Worm (Caenorhabditis elegans) whole organism, L4/young adult: Measurements from ENCODE around the gene Y50D7A.3.

ENCODE experiments used
- W03F9.2 ChIP-seq: fragments of 150-350 bp; optimal IDR thresholded peaks from 2 replicates; lab custom pipeline; 2014; ENCODE audit warnings: missing biosample characterization, missing genetic modification characterization
- dao-5 ChIP-seq: sonication (generic microtip); optimal IDR thresholded peaks from 2 replicates; lab custom pipeline; 2016; ENCODE audit warnings: missing genotype, missing genetic modification characterization, moderate library complexity, missing compliant biosample characterization
- him-1 ChIP-seq: sonication (generic microtip); optimal IDR thresholded peaks from 2 replicates; lab custom pipeline; 2016; ENCODE audit warnings: missing genotype, missing genetic modification reagents, missing genetic modification characterization, missing compliant biosample characterization

Gene Y50D7A.3

DNA sequence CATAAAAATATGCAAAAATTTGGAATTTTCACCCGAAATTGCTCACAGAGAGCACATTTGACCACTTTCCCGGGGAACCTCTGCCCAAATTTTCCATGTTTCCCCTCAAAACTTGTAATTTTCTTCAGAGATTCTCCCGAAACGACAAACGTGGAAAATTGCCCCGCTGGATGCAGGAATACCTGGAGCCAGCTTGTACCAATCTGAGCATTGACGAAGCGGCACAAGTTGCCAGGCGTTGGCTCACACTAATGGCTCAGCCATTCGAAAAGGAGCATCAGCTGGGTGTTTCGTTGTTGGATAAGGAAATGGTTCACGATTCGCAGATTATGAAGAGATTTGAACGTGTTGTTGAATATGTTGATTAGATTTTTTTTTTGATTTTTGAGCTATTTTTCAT is 28.2 kb downstream of the Y50D7A.3 start:
- TF ChIP-seq W03F9.2 (tag; lab: Kevin White, UChicago): no peak

DNA sequence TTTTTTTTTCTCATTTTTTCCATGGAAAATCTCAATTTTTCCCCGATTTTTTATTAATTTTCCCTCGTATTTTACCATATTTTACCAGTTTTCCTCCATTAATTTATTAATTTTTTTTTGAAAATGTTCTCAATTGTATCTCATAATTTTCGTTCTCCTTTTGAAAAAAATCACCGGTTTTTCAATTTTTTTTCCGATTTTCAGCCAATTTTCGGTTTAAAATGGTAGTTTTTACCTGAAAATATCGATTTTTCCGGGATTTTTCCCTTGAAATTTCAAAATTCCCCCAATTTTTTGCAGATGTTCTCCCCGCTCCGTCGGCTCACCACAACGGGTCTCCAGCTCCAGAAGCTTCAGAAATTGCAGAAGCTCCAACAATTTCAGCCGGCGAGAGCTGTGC is 29.5 kb downstream of the Y50D7A.3 start, which contains the start of gene taco-1:
Gene taco-1, plus strand, starts transcription at position 301 of the 400 bp plus-strand sequence.
- TF ChIP-seq him-1 (no peak), W03F9.2 (tag; lab: Kevin White, UChicago) (no peak), dao-5 (tag; lab: Kevin White, UChicago) (no peak)

DNA sequence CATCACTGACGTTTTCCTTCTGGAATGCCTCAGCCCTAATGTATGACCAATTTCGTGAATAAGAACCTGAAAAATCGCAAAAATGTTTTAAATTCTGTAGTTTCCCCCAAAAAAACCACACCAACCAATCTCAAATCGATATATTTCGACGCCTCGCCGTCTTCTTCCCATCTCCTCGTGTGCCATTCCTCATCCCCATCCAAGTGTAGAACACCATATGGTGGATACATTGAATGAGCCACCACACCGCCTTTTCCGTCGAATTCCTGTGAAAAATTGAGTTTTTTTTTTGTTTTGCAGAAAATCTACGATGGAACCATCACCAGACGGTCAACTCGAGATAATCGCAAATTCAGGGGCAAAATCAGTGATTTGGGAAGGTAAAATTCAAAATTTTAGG is 38.0 kb downstream of the Y50D7A.3 start, which contains the start of gene Y50D7A.1:
Gene Y50D7A.1, plus strand, starts transcription at position 301 of the 400 bp plus-strand sequence.
- no peak for TF ChIP-seq dao-5 (tag; lab: Kevin White, UChicago)
- no peak for TF ChIP-seq him-1
- no peak for TF ChIP-seq W03F9.2 (tag; lab: Kevin White, UChicago)

DNA sequence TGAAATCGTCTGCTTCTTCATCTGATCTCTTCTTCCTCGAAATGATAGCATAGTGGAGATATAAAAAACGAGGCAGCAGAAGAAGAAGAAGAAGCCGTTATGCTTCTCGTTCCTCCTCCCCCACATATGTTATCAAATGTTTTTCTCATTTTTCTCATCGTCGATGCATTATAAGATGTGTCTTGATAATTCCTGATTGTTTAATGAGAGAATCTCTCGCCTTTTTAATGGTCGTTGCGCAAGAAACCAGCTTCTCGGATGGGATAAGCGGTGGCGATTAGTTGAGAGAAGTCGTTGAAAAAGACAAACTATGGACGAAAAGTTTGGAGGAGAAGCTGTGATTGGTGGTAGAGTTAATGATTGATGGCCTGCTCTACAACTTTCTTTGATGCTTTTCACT is 40.2 kb downstream of the Y50D7A.3 start, which contains the start of gene Y50D7A.13:
Gene Y50D7A.13, minus strand, starts transcription at position 101 of the 400 bp plus-strand sequence.
- TF ChIP-seq him-1: no peak
- TF ChIP-seq dao-5 (tag; lab: Kevin White, UChicago): no peak
- TF ChIP-seq W03F9.2 (tag; lab: Kevin White, UChicago): no peak

ce11 chrIII:298456-298855 is 44.1 kb downstream of the Y50D7A.3 start, which contains the start of gene ads-1:
Gene ads-1, minus strand, starts transcription at chrIII:298556.
- TF ChIP-seq W03F9.2 (tag; lab: Kevin White, UChicago): no peak
- TF ChIP-seq dao-5 (tag; lab: Kevin White, UChicago): no peak
- no peak for TF ChIP-seq him-1

- no peak for TF ChIP-seq W03F9.2 (tag; lab: Kevin White, UChicago)
Observed at ce11 chrIII:299220-299619, 44.9 kb downstream of the Y50D7A.3 start.

DNA sequence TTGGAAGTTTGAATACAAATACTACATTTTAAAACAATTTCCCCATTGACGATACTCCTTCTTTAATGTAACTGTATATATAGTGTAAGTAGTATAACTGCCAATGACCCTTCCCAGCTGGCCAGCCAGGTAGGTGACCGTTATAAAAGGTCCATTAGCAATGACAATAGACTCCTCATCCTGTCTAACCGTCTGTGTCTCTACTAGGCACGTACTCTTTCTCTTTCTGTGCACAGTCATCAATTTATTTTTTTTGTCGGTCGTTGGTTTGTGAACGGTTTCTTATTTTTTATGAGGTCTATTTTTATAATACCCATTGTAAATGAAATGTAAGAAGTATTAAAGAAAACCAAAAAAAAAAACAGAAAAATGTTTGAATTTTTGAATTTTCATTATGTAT is 50.2 kb downstream of the Y50D7A.3 start:
- TF ChIP-seq him-1 (no peak), dao-5 (tag; lab: Kevin White, UChicago) (no peak)

DNA sequence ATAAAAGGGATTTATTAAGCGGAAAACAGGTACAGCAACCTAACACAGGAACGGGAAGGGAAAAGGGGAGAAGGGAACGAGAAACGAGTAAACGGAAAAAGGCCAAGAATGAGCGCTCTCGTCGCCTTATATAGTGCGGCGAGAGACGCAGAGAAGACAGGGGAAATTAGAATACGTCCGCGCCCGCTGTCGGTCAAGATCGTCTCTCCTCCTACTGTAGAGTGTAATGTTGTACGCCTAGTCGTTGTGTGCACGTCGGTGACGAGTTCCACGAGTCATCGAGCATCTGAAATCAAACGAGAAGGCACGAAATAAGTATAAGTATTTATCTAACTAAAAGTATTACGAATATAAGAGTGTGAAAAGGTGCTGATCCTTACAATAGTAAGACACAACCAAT is 56.8 kb downstream of the Y50D7A.3 start:
- no peak for TF ChIP-seq him-1
- TF ChIP-seq dao-5 (tag; lab: Kevin White, UChicago): no peak
- TF ChIP-seq W03F9.2 (tag; lab: Kevin White, UChicago): no peak

DNA sequence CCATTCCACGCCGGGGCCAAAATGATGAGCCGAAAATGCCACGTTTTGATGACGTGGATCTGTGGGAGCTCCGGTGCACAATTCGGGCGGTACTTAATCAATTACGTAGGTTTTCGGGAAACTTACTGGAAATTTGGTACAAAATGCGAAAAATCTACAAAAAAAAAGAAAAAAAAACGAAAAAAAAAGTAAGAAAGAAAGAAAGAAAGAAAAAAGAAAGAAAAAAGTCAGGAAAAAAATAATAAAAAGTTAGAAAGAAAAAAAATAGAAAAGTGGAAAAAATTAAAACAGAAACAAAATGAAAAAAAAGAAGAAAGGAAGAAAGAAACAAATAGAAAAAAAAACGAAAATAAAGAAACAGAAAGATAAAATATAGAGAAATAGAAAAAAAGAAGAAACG is 58.5 kb downstream of the Y50D7A.3 start:
- TF ChIP-seq dao-5 (tag; lab: Kevin White, UChicago): no peak
